Fruit fly (Drosophila melanogaster): ENCODE results near the gene ND-39.

dm6 chr3L:20448773-20449172 lies 43.1 kb upstream of the ND-39 start:
- no peak for TF ChIP-seq Hr83 (GFP tag; optimal IDR thresholded peaks at IDR 0.05; ENCODE audit: poor library complexity, severe bottlenecking)
- TF ChIP-seq Dfd (GFP tag; optimal IDR thresholded peaks at IDR 0.05): no peak
- no peak for TF ChIP-seq Rel (GFP tag; optimal IDR thresholded peaks at IDR 0.05)
- TF ChIP-seq Rel (tag; optimal IDR thresholded peaks at IDR 0.05): no peak
- no peak for TF ChIP-seq rgr (GFP tag; optimal IDR thresholded peaks at IDR 0.05)
